Fruit fly (Drosophila melanogaster) whole organism, embryonic: ENCODE results near the gene Cep135.

Source experiments
- CG6765 ChIP-seq: fragments of 200-800 bp; sonication (Bioruptor generic); optimal IDR thresholded peaks from 3 replicates; lab custom pipeline; 2017; ENCODE audit warnings: missing biosample characterization, mild to moderate bottlenecking, missing genetic modification characterization
- CG6813 ChIP-seq: fragments of 200-800 bp; sonication (Bioruptor generic); optimal IDR thresholded peaks from 2 replicates; lab custom pipeline; 2017; ENCODE audit warnings: missing biosample characterization, missing genetic modification characterization, mild to moderate bottlenecking, moderate library complexity, missing genetic modification reagents
- Kr ChIP-seq: fragments of 200-800 bp; sonication (Bioruptor generic); optimal IDR thresholded peaks from 2 replicates; lab custom pipeline; 2017; ENCODE audit warnings: missing biosample characterization, mild to moderate bottlenecking, missing genetic modification characterization
- Opbp ChIP-seq: fragments of 200-800 bp; sonication (Bioruptor generic); IDR thresholded peaks from 3 replicates; pipeline ENCODE4 v1.3.6; 2022; ENCODE audit warnings: missing biosample characterization, missing genetic modification characterization; ENCODE audit not compliant: partially characterized antibody
- fd102C ChIP-seq: fragments of 200-800 bp; sonication (Bioruptor generic); optimal IDR thresholded peaks from 2 replicates; lab custom pipeline; 2018; ENCODE audit warnings: missing biosample characterization, mild to moderate bottlenecking, missing genetic modification characterization, moderate library complexity
- fd96Cb ChIP-seq: fragments of 200-800 bp; sonication (Bioruptor generic); optimal IDR thresholded peaks from 2 replicates; lab custom pipeline; 2018; ENCODE audit warnings: missing biosample characterization, mild to moderate bottlenecking, missing genetic modification characterization, moderate library complexity
- ftz-f1 ChIP-seq: fragments of 200-800 bp; sonication (Bioruptor generic); optimal IDR thresholded peaks from 2 replicates; lab custom pipeline; 2016; ENCODE audit warnings: missing biosample characterization, missing genetic modification characterization
- h ChIP-seq: fragments of >200 bp; optimal IDR thresholded peaks from 2 replicates; lab custom pipeline; 2017
- pum ChIP-seq: fragments of 200-800 bp; sonication (Bioruptor generic); optimal IDR thresholded peaks from 2 replicates; lab custom pipeline; 2016; ENCODE audit warnings: missing biosample characterization, missing genetic modification characterization

DNA sequence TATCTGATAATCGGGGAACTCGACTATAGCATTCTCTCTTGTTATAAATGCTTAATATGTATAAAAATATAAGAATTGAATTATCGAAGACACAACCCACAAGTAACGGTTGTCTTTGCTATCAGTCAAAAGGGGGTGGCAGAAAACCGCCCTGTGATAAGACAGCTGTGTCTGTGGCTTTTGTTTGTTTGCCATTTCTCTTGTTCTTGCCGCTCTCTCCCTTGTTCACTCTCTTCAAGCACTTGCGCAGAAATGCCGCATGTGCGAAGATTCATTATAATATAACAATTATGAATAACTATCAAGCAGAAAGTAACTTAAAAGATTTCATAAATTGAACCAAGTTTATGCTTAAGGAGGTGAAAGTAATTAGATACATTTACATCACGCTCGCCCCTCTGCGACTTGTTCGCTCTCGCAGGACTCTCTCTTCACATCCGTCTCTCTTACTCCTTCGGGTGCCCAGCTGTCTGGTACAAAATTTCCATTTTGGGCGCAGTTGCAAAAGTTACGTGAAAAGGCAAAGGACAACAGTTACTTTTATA is 30.2 kb downstream of the Cep135 start, which contains the start of gene FucTA:
- TF ChIP-seq CG6813 (GFP tag; lab: Kevin White, UChicago) (no peak), fd102C (GFP tag; lab: Kevin White, UChicago) (no peak), CG6765 (GFP tag; lab: Kevin White, UChicago) (no peak), Opbp (GFP tag; lab: Robert Waterston, UW) (no peak), Kr (GFP tag; lab: Kevin White, UChicago) (no peak), fd96Cb (tag; lab: Kevin White, UChicago) (no peak), ftz-f1 (GFP tag; lab: Kevin White, UChicago) (no peak), pum (GFP tag; lab: Kevin White, UChicago) (no peak), h (no peak)
